Worm (Caenorhabditis elegans) whole organism, early embryonic: Measurements from ENCODE around the gene frm-7.

Experiments used
- B0310.2 ChIP-seq: sonication (generic microtip); optimal IDR thresholded peaks from 2 replicates; lab custom pipeline; 2016; ENCODE audit warnings: mild to moderate bottlenecking, missing genetic modification characterization, missing compliant biosample characterization
- F13C5.2 ChIP-seq: sonication (generic microtip); optimal IDR thresholded peaks from 2 replicates; lab custom pipeline; 2017; ENCODE audit warnings: mild to moderate bottlenecking, missing genetic modification characterization, inconsistent platforms, missing compliant biosample characterization
- aly-1 ChIP-seq: sonication (generic microtip); optimal IDR thresholded peaks from 2 replicates; lab custom pipeline; 2016; ENCODE audit warnings: missing genetic modification characterization, missing compliant biosample characterization
- ama-1 ChIP-seq: fragments of 150-350 bp; optimal IDR thresholded peaks from 2 replicates; lab custom pipeline; 2014
- ceh-13 ChIP-seq: fragments of 200-800 bp; sonication (Bioruptor generic); optimal IDR thresholded peaks from 2 replicates; lab custom pipeline; 2018; ENCODE audit warnings: mild to moderate bottlenecking, missing genetic modification characterization, missing compliant biosample characterization
- ceh-36 ChIP-seq: sonication (generic microtip); optimal IDR thresholded peaks from 2 replicates; lab custom pipeline; 2016; ENCODE audit warnings: missing genetic modification characterization, inconsistent platforms, missing compliant biosample characterization
- ets-7 ChIP-seq: sonication (generic microtip); optimal IDR thresholded peaks from 2 replicates; lab custom pipeline; 2016; ENCODE audit warnings: missing genotype, missing genetic modification characterization, missing compliant biosample characterization
- flt-1 ChIP-seq: fragments of 200-800 bp; sonication (Bioruptor generic); IDR thresholded peaks from 2 replicates; pipeline ENCODE4 v1.3.6; 2022; ENCODE audit warnings: missing genetic modification characterization, missing compliant biosample characterization
- hmbx-1 ChIP-seq: sonication (generic microtip); optimal IDR thresholded peaks from 2 replicates; lab custom pipeline; 2016; ENCODE audit warnings: mild to moderate bottlenecking, missing genetic modification characterization, missing compliant biosample characterization
- hmg-4 ChIP-seq: fragments of 200-800 bp; sonication (Bioruptor generic); optimal IDR thresholded peaks from 2 replicates; lab custom pipeline; 2018; ENCODE audit warnings: mild to moderate bottlenecking, missing genetic modification characterization, missing compliant biosample characterization
- hnd-1 ChIP-seq: sonication (generic microtip); optimal IDR thresholded peaks from 2 replicates; lab custom pipeline; 2016; ENCODE audit warnings: missing genetic modification characterization, missing compliant biosample characterization
- pes-1 ChIP-seq: fragments of 200-800 bp; sonication (Bioruptor generic); IDR thresholded peaks from 2 replicates; pipeline ENCODE4 v1.3.6; 2022; ENCODE audit warnings: missing genetic modification reagents, missing genetic modification characterization, missing compliant biosample characterization
- scrt-1 ChIP-seq: fragments of 200-800 bp; sonication (Bioruptor generic); IDR thresholded peaks from 2 replicates; pipeline ENCODE4 v1.3.6; 2022; ENCODE audit warnings: missing genetic modification characterization, missing compliant biosample characterization
- sea-1 ChIP-seq: fragments of 200-800 bp; sonication (Bioruptor generic); conservative IDR thresholded peaks from 2 replicates; pipeline ENCODE4 v1.3.6; 2022; ENCODE audit warnings: missing genetic modification characterization, missing compliant biosample characterization
- tbx-11 ChIP-seq: fragments of 200-800 bp; sonication (Bioruptor generic); IDR thresholded peaks from 2 replicates; pipeline ENCODE4 v1.3.6; 2022; ENCODE audit warnings: missing genetic modification characterization, missing compliant biosample characterization
- tbx-37 ChIP-seq: fragments of 200-800 bp; sonication (Bioruptor generic); conservative IDR thresholded peaks from 2 replicates; pipeline ENCODE4 v1.3.6; 2022; ENCODE audit warnings: missing genetic modification reagents, missing genetic modification characterization, missing compliant biosample characterization
- tra-4 ChIP-seq: sonication (generic microtip); optimal IDR thresholded peaks from 2 replicates; lab custom pipeline; 2017; ENCODE audit warnings: missing genetic modification characterization, missing compliant biosample characterization

The frm-7 gene

ce11 chrV:12303453-12304077 is 1.3 kb downstream of the frm-7 start:
- TF ChIP-seq F13C5.2 (tag; lab: Kevin White, UChicago) (peak; percentile 100), ama-1 (lab: Kevin White, UChicago) (peak; percentile 87), sea-1 (GFP tag; lab: Robert Waterston, UW) (peak; percentile 100), tbx-37 (GFP tag; lab: Robert Waterston, UW) (peak; percentile 100), hmg-4 (GFP tag; lab: Kevin White, UChicago) (peak; percentile 100), ceh-36 (tag; lab: Kevin White, UChicago) (peak; percentile 98), scrt-1 (GFP tag; lab: Robert Waterston, UW) (peak; percentile 100), ceh-13 (GFP tag; lab: Kevin White, UChicago) (peak; percentile 100), tra-4 (tag; lab: Kevin White, UChicago) (peak; percentile 99), B0310.2 (peak; percentile 100), hmbx-1 (tag; lab: Kevin White, UChicago) (peak; percentile 96), ets-7 (tag; lab: Kevin White, UChicago) (peak; percentile 99), hnd-1 (tag; lab: Kevin White, UChicago) (peak; percentile 98), aly-1 (tag; lab: Kevin White, UChicago) (peak; percentile 100), pes-1 (GFP tag; lab: Robert Waterston, UW) (peak; percentile 99), tbx-11 (GFP tag; lab: Robert Waterston, UW) (peak; percentile 100), flt-1 (peak; percentile 100)

- TF ChIP-seq sea-1 (GFP tag; lab: Robert Waterston, UW) (no peak), F13C5.2 (tag; lab: Kevin White, UChicago) (no peak), hmbx-1 (tag; lab: Kevin White, UChicago) (no peak)
These were observed 3.4 kb downstream of the frm-7 start for ce11 chrV:12305677-12306076.

DNA sequence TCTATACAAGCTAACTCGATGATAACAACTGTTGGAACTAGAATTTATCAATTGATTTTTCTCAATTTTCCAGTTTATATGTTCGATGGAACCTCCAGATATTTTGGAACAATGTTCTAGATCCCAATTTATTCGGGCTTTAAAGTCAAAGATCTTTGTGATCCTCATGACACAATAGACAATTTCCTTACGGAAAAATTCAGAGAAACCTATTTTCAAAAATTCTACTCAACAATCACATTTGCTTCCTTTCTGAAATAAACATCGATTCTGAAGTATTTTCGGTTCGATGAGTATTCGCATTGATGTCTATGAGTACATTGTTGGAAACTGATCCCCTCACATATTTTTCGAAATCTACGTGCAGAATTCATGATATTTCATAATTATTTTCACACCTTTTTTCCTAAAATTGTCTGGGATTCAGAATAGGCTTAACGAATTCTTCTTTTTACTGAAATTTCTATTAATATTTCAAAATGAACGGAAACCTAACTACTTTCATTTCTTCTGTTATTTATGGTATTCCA is 4.8 kb downstream of the frm-7 start, which contains the start of gene srg-45:
TSS of gene srg-45 (plus strand) at position 480 of the 530 bp plus-strand sequence.
- TF ChIP-seq pes-1 (GFP tag; lab: Robert Waterston, UW) (no peak), tbx-11 (GFP tag; lab: Robert Waterston, UW) (no peak), tbx-37 (GFP tag; lab: Robert Waterston, UW) (no peak), hmg-4 (GFP tag; lab: Kevin White, UChicago) (no peak), ets-7 (tag; lab: Kevin White, UChicago) (no peak), ama-1 (lab: Kevin White, UChicago) (no peak)

DNA sequence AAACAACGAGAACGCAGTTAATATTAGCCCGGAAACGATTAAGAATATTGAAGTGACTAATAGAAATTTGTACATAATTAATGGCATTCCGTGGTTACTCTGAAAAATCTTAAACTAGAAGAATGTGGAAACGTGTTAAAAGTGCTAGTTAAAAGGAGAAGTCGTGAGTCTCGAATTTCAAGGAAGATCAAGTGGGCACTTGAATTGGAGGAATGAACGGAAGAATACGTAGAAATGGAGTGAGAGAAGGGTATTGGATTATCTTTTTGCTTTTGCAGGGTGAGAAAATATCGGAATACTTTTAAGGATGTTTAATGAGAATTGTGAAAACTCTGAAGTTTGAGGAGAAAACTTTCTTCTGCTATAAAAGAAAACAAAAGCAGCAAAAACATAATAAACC is 8.0 kb downstream of the frm-7 start, which contains the start of gene hpo-30:
TSS of gene hpo-30 (minus strand) at position 101 of the 400 bp plus-strand sequence.
- TF ChIP-seq tbx-11 (GFP tag; lab: Robert Waterston, UW): no peak
- TF ChIP-seq hnd-1 (tag; lab: Kevin White, UChicago): no peak
- no peak for TF ChIP-seq sea-1 (GFP tag; lab: Robert Waterston, UW)
- TF ChIP-seq ets-7 (tag; lab: Kevin White, UChicago): no peak
- no peak for TF ChIP-seq ceh-36 (tag; lab: Kevin White, UChicago)

DNA sequence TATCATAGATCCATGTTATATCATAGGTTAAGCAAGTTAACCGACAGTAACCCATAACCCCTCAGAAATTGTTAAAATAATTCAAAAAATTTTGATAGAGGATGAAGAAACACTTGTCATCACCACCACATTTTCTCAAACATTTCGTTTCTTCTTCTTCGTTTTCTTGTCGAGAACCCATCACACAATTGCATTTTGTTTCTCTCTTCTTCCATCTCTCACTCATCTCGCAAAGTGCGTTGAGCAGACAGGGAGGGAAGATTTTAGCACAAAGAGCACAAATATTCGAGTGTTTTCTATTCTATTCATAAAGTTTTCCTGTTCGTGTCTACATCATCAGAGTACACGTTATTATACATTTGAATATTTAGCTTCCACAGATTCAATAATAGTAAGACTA is 12.1 kb downstream of the frm-7 start:
- TF ChIP-seq tbx-11 (GFP tag; lab: Robert Waterston, UW): no peak
- no peak for TF ChIP-seq F13C5.2 (tag; lab: Kevin White, UChicago)
- TF ChIP-seq ets-7 (tag; lab: Kevin White, UChicago): no peak
- TF ChIP-seq ama-1 (lab: Kevin White, UChicago): no peak
- no peak for TF ChIP-seq scrt-1 (GFP tag; lab: Robert Waterston, UW)
- no peak for TF ChIP-seq B0310.2
- no peak for TF ChIP-seq hmbx-1 (tag; lab: Kevin White, UChicago)
- TF ChIP-seq hnd-1 (tag; lab: Kevin White, UChicago): no peak
- TF ChIP-seq aly-1 (tag; lab: Kevin White, UChicago): no peak
- no peak for TF ChIP-seq ceh-13 (GFP tag; lab: Kevin White, UChicago)
- TF ChIP-seq flt-1: no peak
- TF ChIP-seq tra-4 (tag; lab: Kevin White, UChicago): no peak
- TF ChIP-seq pes-1 (GFP tag; lab: Robert Waterston, UW): no peak
- no peak for TF ChIP-seq tbx-37 (GFP tag; lab: Robert Waterston, UW)
- no peak for TF ChIP-seq ceh-36 (tag; lab: Kevin White, UChicago)
- no peak for TF ChIP-seq sea-1 (GFP tag; lab: Robert Waterston, UW)
- no peak for TF ChIP-seq hmg-4 (GFP tag; lab: Kevin White, UChicago)

DNA sequence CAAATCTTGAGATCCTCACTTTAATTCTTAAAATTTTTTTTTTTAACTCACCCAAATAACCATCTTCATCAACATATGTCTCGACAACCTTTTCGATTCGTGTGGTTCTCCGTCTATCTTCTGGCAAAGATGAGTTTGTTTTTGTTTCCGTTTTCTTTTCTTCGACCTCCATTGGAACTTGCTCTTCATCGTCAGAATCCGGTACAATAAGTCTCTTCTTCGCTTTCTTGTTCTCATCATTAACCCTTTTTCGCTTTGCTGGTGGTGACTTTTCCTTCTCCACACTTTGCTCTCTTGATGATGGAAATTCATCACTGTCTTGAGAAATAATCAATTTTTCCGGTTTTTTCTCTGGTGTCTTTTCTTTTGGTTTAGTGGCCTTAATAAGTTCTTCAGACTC is 13.8 kb downstream of the frm-7 start:
- TF ChIP-seq hnd-1 (tag; lab: Kevin White, UChicago) (no peak), F13C5.2 (tag; lab: Kevin White, UChicago) (no peak)

- TF ChIP-seq ceh-13 (GFP tag; lab: Kevin White, UChicago) (no peak), scrt-1 (GFP tag; lab: Robert Waterston, UW) (no peak), aly-1 (tag; lab: Kevin White, UChicago) (no peak), tra-4 (tag; lab: Kevin White, UChicago) (no peak), tbx-37 (GFP tag; lab: Robert Waterston, UW) (no peak), hnd-1 (tag; lab: Kevin White, UChicago) (no peak), F13C5.2 (tag; lab: Kevin White, UChicago) (no peak), ets-7 (tag; lab: Kevin White, UChicago) (no peak), hmbx-1 (tag; lab: Kevin White, UChicago) (no peak), ceh-36 (tag; lab: Kevin White, UChicago) (no peak), ama-1 (lab: Kevin White, UChicago) (no peak), pes-1 (GFP tag; lab: Robert Waterston, UW) (no peak), sea-1 (GFP tag; lab: Robert Waterston, UW) (no peak), hmg-4 (GFP tag; lab: Kevin White, UChicago) (no peak), flt-1 (no peak), B0310.2 (no peak), tbx-11 (GFP tag; lab: Robert Waterston, UW) (no peak)
These were observed 14.8 kb downstream of the frm-7 start, which contains the start of gene R04F11.3 for ce11 chrV:12317080-12317479. Gene R04F11.3, minus strand, starts transcription at chrV:12317180.
